Worm (Caenorhabditis elegans): ENCODE results near the gene bbs-8.

Gene bbs-8

ce11 chrV:6744774-6745173, 20.1 kb downstream of the bbs-8 start, which contains the start of gene T25F10.3:
Gene T25F10.3, plus strand, starts transcription at chrV:6745081.
- TF ChIP-seq nhr-25 (tag; optimal IDR thresholded peaks at IDR 0.05) (peak; percentile 41), nhr-12 (tag; optimal IDR thresholded peaks at IDR 0.05) (no peak)

ce11 chrV:6736877-6737276, 28.0 kb downstream of the bbs-8 start:
- no peak for TF ChIP-seq ceh-9 (tag; optimal IDR thresholded peaks at IDR 0.05)
- TF ChIP-seq elt-1 (tag; optimal IDR thresholded peaks at IDR 0.05), result peak; percentile 79
- no peak for TF ChIP-seq nhr-28 (tag; optimal IDR thresholded peaks at IDR 0.05)
- TF ChIP-seq nhr-25 (tag; optimal IDR thresholded peaks at IDR 0.05), result peak; percentile 77

- TF ChIP-seq sea-2 (GFP tag; optimal IDR thresholded peaks at IDR 0.05) (no peak), nhr-28 (tag; optimal IDR thresholded peaks at IDR 0.05) (no peak), nhr-25 (tag; optimal IDR thresholded peaks at IDR 0.05) (peak; percentile 81)
Observed at ce11 chrV:6736108-6736507, 28.8 kb downstream of the bbs-8 start.

- TF ChIP-seq lsy-12 (tag; optimal IDR thresholded peaks at IDR 0.05) (no peak), mdl-1 (tag; optimal IDR thresholded peaks at IDR 0.05) (no peak), sea-2 (GFP tag; optimal IDR thresholded peaks at IDR 0.05) (no peak), nfya-1 (tag; optimal IDR thresholded peaks at IDR 0.05; ENCODE audit: insufficient read depth) (no peak), nhr-23 (tag; optimal IDR thresholded peaks at IDR 0.05) (no peak), fkh-10 (GFP tag; optimal IDR thresholded peaks at IDR 0.05) (no peak), nhr-11 (tag; optimal IDR thresholded peaks at IDR 0.05) (no peak), ztf-11 (tag; optimal IDR thresholded peaks at IDR 0.05) (no peak), ceh-28 (tag; optimal IDR thresholded peaks at IDR 0.05) (no peak)
Observed at ce11 chrV:6732995-6733394, 31.9 kb downstream of the bbs-8 start, which contains the start of gene grl-8. Gene grl-8, minus strand, starts transcription at chrV:6733095.

ce11 chrV:6731594-6731993, 33.3 kb downstream of the bbs-8 start, which contains the start of gene grl-9:
Gene grl-9, minus strand, starts transcription at chrV:6731694.
- TF ChIP-seq lin-15B (tag; optimal IDR thresholded peaks at IDR 0.05) (no peak), nhr-77 (tag; optimal IDR thresholded peaks at IDR 0.05) (no peak), unc-62 (GFP tag; optimal IDR thresholded peaks at IDR 0.05) (no peak), fkh-10 (GFP tag; optimal IDR thresholded peaks at IDR 0.05) (no peak)

- TF ChIP-seq egl-27 (tag; optimal IDR thresholded peaks at IDR 0.05) (no peak), ztf-11 (tag; optimal IDR thresholded peaks at IDR 0.05) (no peak), ceh-9 (tag; optimal IDR thresholded peaks at IDR 0.05) (no peak), hmg-11 (tag; optimal IDR thresholded peaks at IDR 0.05) (no peak), snpc-4 (tag; optimal IDR thresholded peaks at IDR 0.05) (no peak), ama-1 (optimal IDR thresholded peaks at IDR 0.05) (no peak), unc-62 (GFP tag; optimal IDR thresholded peaks at IDR 0.05) (no peak), nfya-1 (tag; optimal IDR thresholded peaks at IDR 0.05; ENCODE audit: insufficient read depth) (no peak)
Observed at ce11 chrV:6727222-6727621, 37.6 kb downstream of the bbs-8 start, which contains the start of gene ZC487.1. Gene ZC487.1, plus strand, starts transcription at chrV:6727522.

ce11 chrV:6726279-6726678, 38.6 kb downstream of the bbs-8 start:
- TF ChIP-seq nhr-28 (tag; optimal IDR thresholded peaks at IDR 0.05) (no peak), unc-62 (GFP tag; optimal IDR thresholded peaks at IDR 0.05) (no peak), ceh-16 (tag; optimal IDR thresholded peaks at IDR 0.05) (no peak), nhr-76 (tag; optimal IDR thresholded peaks at IDR 0.05) (no peak), elt-1 (tag; optimal IDR thresholded peaks at IDR 0.05) (no peak), ama-1 (optimal IDR thresholded peaks at IDR 0.05) (no peak), skn-1 (tag; optimal IDR thresholded peaks at IDR 0.05) (no peak), fkh-10 (GFP tag; optimal IDR thresholded peaks at IDR 0.05) (no peak)

ce11 chrV:6722378-6722777, 42.5 kb downstream of the bbs-8 start, which contains the start of gene ZC487.2:
Gene ZC487.2, minus strand, starts transcription at chrV:6722478.
- TF ChIP-seq nhr-76 (tag; optimal IDR thresholded peaks at IDR 0.05), result no peak
- TF ChIP-seq R02D3.7 (tag; optimal IDR thresholded peaks at IDR 0.05), result no peak
- no peak for TF ChIP-seq nhr-67 (tag; optimal IDR thresholded peaks at IDR 0.05)
- TF ChIP-seq ceh-28 (tag; optimal IDR thresholded peaks at IDR 0.05), result no peak
- TF ChIP-seq nfya-1 (tag; optimal IDR thresholded peaks at IDR 0.05; ENCODE audit: insufficient read depth), result no peak
- no peak for TF ChIP-seq pqm-1 (tag; optimal IDR thresholded peaks at IDR 0.05)
- TF ChIP-seq eor-1 (tag; optimal IDR thresholded peaks at IDR 0.05), result no peak
- TF ChIP-seq nhr-237 (tag; optimal IDR thresholded peaks at IDR 0.05), result no peak
- no peak for TF ChIP-seq mdl-1 (tag; optimal IDR thresholded peaks at IDR 0.05)
- no peak for TF ChIP-seq ceh-9 (tag; optimal IDR thresholded peaks at IDR 0.05)
- TF ChIP-seq ama-1 (optimal IDR thresholded peaks at IDR 0.05), result no peak
- no peak for TF ChIP-seq ztf-4 (tag; optimal IDR thresholded peaks at IDR 0.05)
- TF ChIP-seq ceh-82 (tag; optimal IDR thresholded peaks at IDR 0.05), result no peak
- no peak for TF ChIP-seq nhr-25 (tag; optimal IDR thresholded peaks at IDR 0.05)
- no peak for TF ChIP-seq fkh-10 (GFP tag; optimal IDR thresholded peaks at IDR 0.05)
- TF ChIP-seq hmg-11 (tag; optimal IDR thresholded peaks at IDR 0.05), result no peak
- no peak for TF ChIP-seq ZK546.5 (tag; optimal IDR thresholded peaks at IDR 0.05)
- no peak for TF ChIP-seq nhr-12 (tag; optimal IDR thresholded peaks at IDR 0.05)

Data from whole organism, L3 larva.